Fruit fly (Drosophila melanogaster) whole organism, embryonic: ENCODE measurements around the gene Max.

Experiments
- Ada2b ChIP-seq: fragments of 200-800 bp; sonication (Bioruptor generic); IDR thresholded peaks from 2 replicates; pipeline ENCODE4 v1.3.6; 2022; ENCODE audit warnings: missing biosample characterization, missing genetic modification characterization
- Bgb ChIP-seq: fragments of 200-800 bp; sonication (Bioruptor generic); IDR thresholded peaks from 2 replicates; pipeline ENCODE4 v1.3.6; 2022; ENCODE audit warnings: missing biosample characterization, missing genetic modification characterization; ENCODE audit not compliant: partially characterized antibody
- Bteb2 ChIP-seq: fragments of 200-800 bp; sonication (Bioruptor generic); optimal IDR thresholded peaks from 2 replicates; lab custom pipeline; 2016; ENCODE audit warnings: missing biosample characterization, missing genetic modification characterization
- CG11085 ChIP-seq: fragments of 200-800 bp; sonication (Bioruptor generic); IDR thresholded peaks from 2 replicates; pipeline ENCODE4 v1.3.6; 2022; ENCODE audit warnings: missing biosample characterization, missing genetic modification characterization
- CG12659 ChIP-seq: fragments of 200-800 bp; sonication (Bioruptor generic); optimal IDR thresholded peaks from 3 replicates; lab custom pipeline; 2017; ENCODE audit warnings: mild to moderate bottlenecking, missing biosample characterization, missing genetic modification reagents, missing genetic modification characterization
- CG13287 ChIP-seq: fragments of 200-800 bp; sonication (Bioruptor generic); IDR thresholded peaks from 2 replicates; pipeline ENCODE4 v1.3.6; 2022; ENCODE audit warnings: missing biosample characterization, missing genetic modification characterization; ENCODE audit not compliant: partially characterized antibody
- CG1602 ChIP-seq: fragments of 200-800 bp; sonication (Bioruptor generic); optimal IDR thresholded peaks from 3 replicates; lab custom pipeline; 2016; ENCODE audit warnings: missing biosample characterization, missing genetic modification characterization
- CG16813 ChIP-seq: fragments of 200-800 bp; sonication (Bioruptor generic); IDR thresholded peaks from 3 replicates; pipeline ENCODE4 v1.3.6; 2022; ENCODE audit warnings: missing biosample characterization, missing genetic modification characterization; ENCODE audit not compliant: partially characterized antibody
- CG17361 ChIP-seq: fragments of 200-800 bp; sonication (Bioruptor generic); IDR thresholded peaks from 3 replicates; pipeline ENCODE4 v1.3.6; 2022; ENCODE audit warnings: missing biosample characterization, missing genetic modification characterization
- CG17385 ChIP-seq: fragments of 200-800 bp; sonication (Bioruptor generic); optimal IDR thresholded peaks from 3 replicates; lab custom pipeline; 2018; ENCODE audit warnings: missing biosample characterization, mild to moderate bottlenecking, missing genetic modification characterization
- CG2120 ChIP-seq: fragments of 200-800 bp; sonication (Bioruptor generic); optimal IDR thresholded peaks from 3 replicates; lab custom pipeline; 2016; ENCODE audit warnings: missing biosample characterization, missing genetic modification characterization
- CG2678 ChIP-seq: fragments of 200-800 bp; sonication (Bioruptor generic); optimal IDR thresholded peaks from 3 replicates; lab custom pipeline; 2019; ENCODE audit warnings: missing biosample characterization, mild to moderate bottlenecking, missing genetic modification characterization, moderate library complexity
- CG34376 ChIP-seq: fragments of 200-800 bp; sonication (Bioruptor generic); optimal IDR thresholded peaks from 2 replicates; lab custom pipeline; 2018; ENCODE audit warnings: missing biosample characterization, mild to moderate bottlenecking, missing genetic modification characterization
- CG34422 ChIP-seq: fragments of 200-800 bp; sonication (Bioruptor generic); IDR thresholded peaks from 3 replicates; pipeline ENCODE4 v1.3.6; 2022; ENCODE audit warnings: missing biosample characterization, missing genetic modification characterization
- CG6854 ChIP-seq: fragments of 200-800 bp; sonication (Bioruptor generic); optimal IDR thresholded peaks from 3 replicates; lab custom pipeline; 2017; ENCODE audit warnings: missing biosample characterization, mild to moderate bottlenecking, missing genetic modification characterization
- CG7357 ChIP-seq: fragments of 200-800 bp; sonication (Bioruptor generic); IDR thresholded peaks from 3 replicates; pipeline ENCODE4 v1.3.6; 2022; ENCODE audit warnings: missing biosample characterization, missing genetic modification characterization
- D19B ChIP-seq: fragments of 200-800 bp; sonication (Bioruptor generic); optimal IDR thresholded peaks from 2 replicates; lab custom pipeline; 2017; ENCODE audit warnings: missing biosample characterization, mild to moderate bottlenecking, missing genetic modification characterization
- Fer2 ChIP-seq: fragments of 200-800 bp; sonication (Bioruptor generic); optimal IDR thresholded peaks from 2 replicates; lab custom pipeline; 2018; ENCODE audit warnings: missing biosample characterization, mild to moderate bottlenecking, missing genetic modification characterization, moderate library complexity
- Gug ChIP-seq: fragments of 200-800 bp; sonication (Bioruptor generic); IDR thresholded peaks from 4 replicates; pipeline ENCODE4 v1.3.6; 2022; ENCODE audit warnings: missing biosample characterization, missing genetic modification characterization
- HLH4C ChIP-seq: fragments of 200-800 bp; sonication (Bioruptor generic); IDR thresholded peaks from 3 replicates; pipeline ENCODE4 v1.3.6; 2022; ENCODE audit warnings: missing biosample characterization, missing genetic modification characterization; ENCODE audit not compliant: partially characterized antibody
- Hand ChIP-seq: fragments of 200-800 bp; sonication (Bioruptor generic); optimal IDR thresholded peaks from 2 replicates; lab custom pipeline; 2017; ENCODE audit warnings: mild to moderate bottlenecking, missing biosample characterization, missing genetic modification reagents, missing genetic modification characterization
- Hmx ChIP-seq: fragments of 200-800 bp; sonication (Bioruptor generic); optimal IDR thresholded peaks from 2 replicates; lab custom pipeline; 2016; ENCODE audit warnings: missing biosample characterization, missing genetic modification characterization
- Jarid2 ChIP-seq: fragments of 200-800 bp; sonication (Bioruptor generic); optimal IDR thresholded peaks from 3 replicates; lab custom pipeline; 2017; ENCODE audit warnings: mild to moderate bottlenecking, missing biosample characterization, missing genetic modification reagents, missing genetic modification characterization
- Lhr ChIP-seq: fragments of 200-800 bp; sonication (Bioruptor generic); optimal IDR thresholded peaks from 3 replicates; lab custom pipeline; 2017; ENCODE audit warnings: mild to moderate bottlenecking, missing biosample characterization, missing genetic modification reagents, missing genetic modification characterization
- MESR4 ChIP-seq: fragments of 200-800 bp; sonication (Bioruptor generic); optimal IDR thresholded peaks from 2 replicates; lab custom pipeline; 2018; ENCODE audit warnings: missing biosample characterization, mild to moderate bottlenecking, missing genetic modification characterization, moderate library complexity
- Med ChIP-seq: fragments of 200-800 bp; sonication (Bioruptor generic); peaks from one replicate; lab custom pipeline; 2016; ENCODE audit warnings: missing biosample characterization, missing genetic modification characterization, mild to moderate bottlenecking, inconsistent platforms, moderate library complexity
- NfI ChIP-seq: fragments of 200-800 bp; sonication (Bioruptor generic); optimal IDR thresholded peaks from 3 replicates; lab custom pipeline; 2018; ENCODE audit warnings: missing biosample characterization, mild to moderate bottlenecking, missing genetic modification characterization, moderate library complexity
- Spps ChIP-seq: fragments of 200-800 bp; sonication (Bioruptor generic); optimal IDR thresholded peaks from 2 replicates; lab custom pipeline; 2018; ENCODE audit warnings: missing biosample characterization, mild to moderate bottlenecking, missing genetic modification characterization
- Taf1 ChIP-seq: fragments of 200-800 bp; sonication (Bioruptor generic); IDR thresholded peaks from 2 replicates; pipeline ENCODE4 v1.3.6; 2022; ENCODE audit warnings: missing biosample characterization, missing genetic modification characterization
- amos ChIP-seq: fragments of 200-800 bp; sonication (Bioruptor generic); IDR thresholded peaks from 2 replicates; pipeline ENCODE4 v1.3.6; 2022; ENCODE audit warnings: missing biosample characterization, missing genetic modification characterization; ENCODE audit not compliant: partially characterized antibody
- aop ChIP-seq: fragments of 200-800 bp; sonication (Bioruptor generic); IDR thresholded peaks from 2 replicates; pipeline ENCODE4 v1.3.6; 2022; ENCODE audit warnings: missing biosample characterization, missing genetic modification characterization
- bab2 ChIP-seq: fragments of 200-800 bp; sonication (Bioruptor generic); optimal IDR thresholded peaks from 2 replicates; lab custom pipeline; 2016; ENCODE audit warnings: missing biosample characterization, missing genetic modification characterization
- caup ChIP-seq: fragments of 200-800 bp; sonication (Bioruptor generic); optimal IDR thresholded peaks from 3 replicates; lab custom pipeline; 2017; ENCODE audit warnings: missing biosample characterization, mild to moderate bottlenecking, missing genetic modification characterization, moderate library complexity; ENCODE audit not compliant: severe bottlenecking
- chinmo ChIP-seq: fragments of 200-800 bp; sonication (Bioruptor generic); IDR thresholded peaks from 4 replicates; pipeline ENCODE4 v1.3.6; 2022; ENCODE audit warnings: missing biosample characterization, missing genetic modification characterization; ENCODE audit not compliant: partially characterized antibody
- ems ChIP-seq: fragments of 200-800 bp; sonication (Bioruptor generic); optimal IDR thresholded peaks from 3 replicates; lab custom pipeline; 2016; ENCODE audit warnings: missing biosample characterization, missing genetic modification characterization
- exex ChIP-seq: fragments of 200-800 bp; sonication (Bioruptor generic); optimal IDR thresholded peaks from 4 replicates; lab custom pipeline; 2018; ENCODE audit warnings: missing biosample characterization, mild to moderate bottlenecking, missing genetic modification characterization, moderate library complexity
- ftz-f1 ChIP-seq: fragments of 200-800 bp; sonication (Bioruptor generic); optimal IDR thresholded peaks from 2 replicates; lab custom pipeline; 2016; ENCODE audit warnings: missing biosample characterization, missing genetic modification characterization
- grau ChIP-seq: fragments of 200-800 bp; optimal IDR thresholded peaks from 3 replicates; lab custom pipeline; 2019; ENCODE audit warnings: missing biosample characterization, mild to moderate bottlenecking, missing genetic modification characterization, moderate library complexity
- klu ChIP-seq: fragments of 200-800 bp; sonication (Bioruptor generic); IDR thresholded peaks from 2 replicates; pipeline ENCODE4 v1.3.6; 2022; ENCODE audit warnings: missing biosample characterization, missing genetic modification characterization
- nom ChIP-seq: fragments of 200-800 bp; sonication (Bioruptor generic); optimal IDR thresholded peaks from 2 replicates; lab custom pipeline; 2017; ENCODE audit warnings: missing biosample characterization, missing genetic modification characterization, mild to moderate bottlenecking, moderate library complexity, missing genetic modification reagents
- pzg ChIP-seq: fragments of 200-800 bp; sonication (Bioruptor generic); optimal IDR thresholded peaks from 3 replicates; lab custom pipeline; 2018; ENCODE audit warnings: missing biosample characterization, mild to moderate bottlenecking, missing genetic modification characterization, moderate library complexity
- row ChIP-seq: fragments of 200-800 bp; sonication (Bioruptor generic); IDR thresholded peaks from 3 replicates; pipeline ENCODE4 v1.3.6; 2022; ENCODE audit warnings: missing biosample characterization, missing genetic modification characterization
- schlank ChIP-seq: fragments of 200-800 bp; sonication (Bioruptor generic); optimal IDR thresholded peaks from 2 replicates; lab custom pipeline; 2018; ENCODE audit warnings: missing biosample characterization, mild to moderate bottlenecking, missing genetic modification characterization
- ssp ChIP-seq: fragments of 200-800 bp; sonication (Bioruptor generic); IDR thresholded peaks from 2 replicates; pipeline ENCODE4 v1.3.6; 2022; ENCODE audit warnings: missing biosample characterization, missing genetic modification characterization
- stwl ChIP-seq: fragments of 200-800 bp; sonication (Bioruptor generic); optimal IDR thresholded peaks from 3 replicates; lab custom pipeline; 2018; ENCODE audit warnings: missing biosample characterization, mild to moderate bottlenecking, missing genetic modification characterization, moderate library complexity
- tgo ChIP-seq: fragments of 200-800 bp; sonication (Bioruptor generic); IDR thresholded peaks from 3 replicates; pipeline ENCODE4 v1.3.6; 2022; ENCODE audit warnings: missing biosample characterization, missing genetic modification characterization
- twi ChIP-seq: fragments of 200-800 bp; optimal IDR thresholded peaks from 2 replicates; lab custom pipeline; 2019; ENCODE audit warnings: missing biosample characterization, mild to moderate bottlenecking, missing genetic modification characterization, moderate library complexity
- zf30C ChIP-seq: fragments of 200-800 bp; sonication (Bioruptor generic); optimal IDR thresholded peaks from 3 replicates; lab custom pipeline; 2018; ENCODE audit warnings: missing biosample characterization, mild to moderate bottlenecking, missing genetic modification characterization
- zfh2 ChIP-seq: fragments of 200-800 bp; sonication (Bioruptor generic); optimal IDR thresholded peaks from 2 replicates; lab custom pipeline; 2016; ENCODE audit warnings: missing biosample characterization, missing genetic modification characterization

The Max gene

dm6 chr3L:19260278-19260803, 3.6 kb downstream of the Max start, which contains the start of gene nes (continued):
- TF ChIP-seq Spps (tag; lab: Kevin White, UChicago) (no peak), zf30C (GFP tag; lab: Kevin White, UChicago) (no peak), HLH4C (GFP tag; lab: Robert Waterston, UW) (peak; percentile 27; the same call in 1 of the 3 replicates), Gug (peak; percentile 13; the same call in 1 of the 4 replicates), chinmo (GFP tag; lab: Robert Waterston, UW) (peak; percentile 88; the same call in 1 of the 4 replicates), Bgb (GFP tag; lab: Robert Waterston, UW) (peak; percentile 52; the same call in 1 of the 2 replicates), CG7357 (GFP tag; lab: Robert Waterston, UW) (no peak), twi (tag; lab: Kevin White, UChicago) (no peak), caup (GFP tag; lab: Kevin White, UChicago) (no peak), NfI (GFP tag; lab: Kevin White, UChicago) (no peak), CG34422 (GFP tag; lab: Robert Waterston, UW) (peak; percentile 8; the same call in 1 of the 3 replicates), CG11085 (GFP tag; lab: Robert Waterston, UW) (no peak), ems (no peak), Med (GFP tag; lab: Kevin White, UChicago) (peak; percentile 78), Bteb2 (GFP tag; lab: Kevin White, UChicago) (no peak), grau (tag; lab: Kevin White, UChicago) (no peak), tgo (0 out of 3 replicates have a peak, but pooled peaks have one; percentile 29), CG13287 (GFP tag; lab: Robert Waterston, UW) (peak; percentile 47; the same call in 1 of the 2 replicates), CG17361 (GFP tag; lab: Robert Waterston, UW) (no peak), pzg (GFP tag; lab: Kevin White, UChicago) (peak; percentile 54), bab2 (GFP tag; lab: Kevin White, UChicago) (peak; percentile 9), CG6854 (GFP tag; lab: Kevin White, UChicago) (peak; percentile 15), klu (GFP tag; lab: Robert Waterston, UW) (no peak), Jarid2 (GFP tag; lab: Kevin White, UChicago) (peak; percentile 17), Lhr (GFP tag; lab: Kevin White, UChicago) (no peak), aop (no peak), ftz-f1 (GFP tag; lab: Kevin White, UChicago) (peak; percentile 84), CG2678 (tag; lab: Kevin White, UChicago) (no peak), CG2120 (GFP tag; lab: Kevin White, UChicago) (peak; percentile 39), Hmx (GFP tag; lab: Kevin White, UChicago) (no peak), row (peak; percentile 81), stwl (tag; lab: Kevin White, UChicago) (peak; percentile 79), MESR4 (GFP tag; lab: Kevin White, UChicago) (peak; percentile 88), Taf1 (GFP tag; lab: Robert Waterston, UW) (0 out of 2 replicates have a peak, but pooled peaks have one; percentile 12), Fer2 (no peak), Ada2b (GFP tag; lab: Robert Waterston, UW) (0 out of 2 replicates have a peak, but pooled peaks have one; percentile 12), D19B (GFP tag; lab: Kevin White, UChicago) (no peak), CG1602 (GFP tag; lab: Kevin White, UChicago) (peak; percentile 10), schlank (tag; lab: Kevin White, UChicago) (no peak), CG17385 (GFP tag; lab: Kevin White, UChicago) (peak; percentile 87), CG12659 (peak; percentile 30), exex (tag; lab: Kevin White, UChicago) (peak; percentile 71), ssp (GFP tag; lab: Robert Waterston, UW) (0 out of 2 replicates have a peak, but pooled peaks have one; percentile 41), Hand (GFP tag; lab: Kevin White, UChicago) (no peak), CG16813 (peak; percentile 19; the same call in 1 of the 3 replicates), zfh2 (peak; percentile 28), nom (GFP tag; lab: Kevin White, UChicago) (peak; percentile 3), amos (GFP tag; lab: Robert Waterston, UW) (peak; percentile 32; the same call in 1 of the 2 replicates), CG34376 (GFP tag; lab: Kevin White, UChicago) (peak; percentile 58)
